Worm (Caenorhabditis elegans) whole organism, L4/young adult: Measurements from ENCODE around the gene B0001.3.
"Not testable (repeated sequence)": the region's sequence is repeated elsewhere in the genome, so short reads cannot be mapped to it uniquely, and the experiment has no call there.

Experiments
- W03F9.2 ChIP-seq: fragments of 150-350 bp; optimal IDR thresholded peaks from 2 replicates; lab custom pipeline; 2014; ENCODE audit warnings: missing biosample characterization, missing genetic modification characterization
- dao-5 ChIP-seq: sonication (generic microtip); optimal IDR thresholded peaks from 2 replicates; lab custom pipeline; 2016; ENCODE audit warnings: missing genotype, missing genetic modification characterization, moderate library complexity, missing compliant biosample characterization
- him-1 ChIP-seq: sonication (generic microtip); optimal IDR thresholded peaks from 2 replicates; lab custom pipeline; 2016; ENCODE audit warnings: missing genotype, missing genetic modification reagents, missing genetic modification characterization, missing compliant biosample characterization

The B0001.3 gene

DNA sequence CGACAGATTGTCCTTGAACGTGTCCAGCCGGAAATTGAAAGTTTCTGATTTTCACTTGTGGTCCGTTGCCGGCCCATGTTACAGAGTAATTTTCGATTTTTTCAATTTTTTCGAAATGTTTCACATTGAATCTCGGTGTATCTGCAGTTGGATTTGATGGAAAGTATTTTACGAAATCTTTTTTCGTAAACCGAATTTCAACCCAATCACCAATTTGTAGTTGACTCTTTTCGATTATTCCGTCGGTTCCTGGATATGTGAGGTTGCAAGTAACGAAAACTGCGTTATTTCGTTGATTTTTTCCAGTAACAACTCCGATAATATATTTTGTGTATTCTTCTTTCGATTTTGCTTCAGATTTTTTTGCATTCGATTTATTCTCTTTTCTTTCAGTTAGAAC lies 4.1 kb upstream of the B0001.3 start:
- TF ChIP-seq him-1 (no peak), dao-5 (tag; lab: Kevin White, UChicago) (no peak), W03F9.2 (tag; lab: Kevin White, UChicago) (no peak)

DNA sequence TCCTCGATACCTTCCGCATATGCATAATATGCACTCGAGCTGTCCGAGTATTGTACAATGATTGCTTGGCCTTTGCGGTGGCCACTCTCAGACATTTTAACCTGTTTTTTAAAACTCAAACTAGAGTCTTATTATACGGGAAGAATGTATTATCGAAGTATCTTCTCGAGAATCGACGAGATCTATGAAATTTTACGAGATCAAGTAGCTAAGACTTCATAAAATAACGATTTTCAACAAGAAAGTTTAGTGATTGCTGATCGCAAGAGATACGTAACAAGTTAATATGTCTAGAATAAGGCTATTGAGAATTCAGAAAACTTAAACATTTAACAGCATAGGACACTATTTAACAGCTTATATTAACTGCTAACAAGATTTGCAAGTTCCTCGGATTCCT lies 2.3 kb downstream of the B0001.3 start, which contains the start of gene B0001.5:
TSS of gene B0001.5 (minus strand) at position 101 of the 400 bp plus-strand sequence.
- TF ChIP-seq W03F9.2 (tag; lab: Kevin White, UChicago) = no peak
- no peak for TF ChIP-seq dao-5 (tag; lab: Kevin White, UChicago)
- no peak for TF ChIP-seq him-1

DNA sequence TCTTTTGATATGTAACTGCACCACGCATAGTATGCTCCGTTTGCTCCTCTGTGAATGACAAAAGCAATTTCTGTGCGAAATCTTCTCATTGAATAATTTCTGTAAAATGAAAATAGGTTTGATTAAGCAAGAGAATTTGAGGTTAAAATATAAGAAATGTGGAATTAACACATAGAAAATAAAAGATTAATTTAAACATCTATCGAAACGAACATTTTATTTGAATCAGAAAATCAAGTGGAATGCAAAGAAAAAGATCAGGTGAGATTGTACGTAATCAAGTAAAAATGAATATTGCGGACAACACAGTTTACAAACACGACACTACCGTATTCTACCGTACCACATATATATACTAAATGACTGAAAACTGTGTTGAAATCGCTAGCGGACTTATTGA lies 4.6 kb downstream of the B0001.3 start, which contains the start of gene B0001.8:
TSS of gene B0001.8 (minus strand) at position 101 of the 400 bp plus-strand sequence.
- TF ChIP-seq dao-5 (tag; lab: Kevin White, UChicago) (no peak), him-1 (no peak), W03F9.2 (tag; lab: Kevin White, UChicago) (no peak)

DNA sequence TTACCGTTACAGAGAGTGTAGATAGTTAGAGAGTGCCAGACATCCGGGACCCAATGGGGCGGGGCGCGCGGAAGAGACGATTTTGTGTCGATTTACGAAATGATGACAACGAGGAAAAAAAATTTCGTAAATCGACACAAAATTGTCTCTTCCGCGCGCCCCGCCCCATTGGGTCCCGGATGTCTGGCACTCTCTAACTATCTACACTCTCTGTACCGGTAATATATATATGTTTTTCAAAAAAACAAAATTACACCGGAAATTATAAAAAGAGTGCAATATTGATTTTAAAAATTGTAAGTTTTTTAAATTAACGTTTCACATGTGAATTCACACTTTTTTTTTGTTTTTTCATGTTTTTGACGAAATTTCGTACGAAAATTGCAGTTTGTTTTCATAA lies 7.4 kb downstream of the B0001.3 start, which contains the start of gene B0001.4:
TSS of gene B0001.4 (minus strand) at position 101 of the 400 bp plus-strand sequence.
- TF ChIP-seq dao-5 (tag; lab: Kevin White, UChicago); W03F9.2 (tag; lab: Kevin White, UChicago); him-1: not testable (repeated sequence)

DNA sequence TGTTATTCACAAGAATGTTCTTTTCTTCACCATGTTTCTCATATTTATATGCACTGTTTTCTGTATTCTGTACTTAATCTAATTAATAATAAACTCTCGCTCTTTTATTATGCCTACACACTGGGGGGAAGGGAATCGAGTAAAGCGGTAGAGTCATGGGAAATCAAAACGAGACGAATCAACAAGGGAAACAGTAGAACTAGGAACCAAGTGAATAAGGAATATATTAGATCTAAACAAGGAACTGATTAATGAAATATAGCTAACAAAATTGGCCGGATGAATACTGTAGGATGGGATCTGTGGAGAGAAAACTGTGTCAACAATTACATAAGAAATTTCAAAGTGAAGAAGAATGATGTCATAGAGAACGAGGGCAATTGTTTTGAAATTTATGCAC lies 10.5 kb downstream of the B0001.3 start:
- TF ChIP-seq dao-5 (tag; lab: Kevin White, UChicago) (no peak), him-1 (no peak), W03F9.2 (tag; lab: Kevin White, UChicago) (no peak)

DNA sequence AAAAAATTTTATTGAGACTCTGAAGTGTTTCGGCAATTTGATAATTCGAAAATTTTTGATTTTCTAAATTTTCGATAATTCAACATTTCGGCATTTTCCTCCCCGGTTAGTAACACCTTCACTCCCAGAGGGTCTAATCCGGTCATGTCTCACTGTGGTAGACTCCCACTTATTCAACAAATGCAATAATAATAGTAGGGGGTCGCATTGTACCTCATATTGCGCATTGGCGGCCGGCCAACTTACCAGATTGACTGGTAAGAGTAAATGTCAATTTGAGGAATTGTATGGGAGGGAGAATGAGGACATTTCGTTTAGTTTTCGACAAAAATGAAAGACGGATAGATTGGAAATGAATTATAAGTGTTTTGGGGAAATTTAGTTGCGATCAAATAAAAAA lies 11.8 kb downstream of the B0001.3 start:
- no peak for TF ChIP-seq dao-5 (tag; lab: Kevin White, UChicago)
- TF ChIP-seq him-1 = no peak
- TF ChIP-seq W03F9.2 (tag; lab: Kevin White, UChicago) = no peak

DNA sequence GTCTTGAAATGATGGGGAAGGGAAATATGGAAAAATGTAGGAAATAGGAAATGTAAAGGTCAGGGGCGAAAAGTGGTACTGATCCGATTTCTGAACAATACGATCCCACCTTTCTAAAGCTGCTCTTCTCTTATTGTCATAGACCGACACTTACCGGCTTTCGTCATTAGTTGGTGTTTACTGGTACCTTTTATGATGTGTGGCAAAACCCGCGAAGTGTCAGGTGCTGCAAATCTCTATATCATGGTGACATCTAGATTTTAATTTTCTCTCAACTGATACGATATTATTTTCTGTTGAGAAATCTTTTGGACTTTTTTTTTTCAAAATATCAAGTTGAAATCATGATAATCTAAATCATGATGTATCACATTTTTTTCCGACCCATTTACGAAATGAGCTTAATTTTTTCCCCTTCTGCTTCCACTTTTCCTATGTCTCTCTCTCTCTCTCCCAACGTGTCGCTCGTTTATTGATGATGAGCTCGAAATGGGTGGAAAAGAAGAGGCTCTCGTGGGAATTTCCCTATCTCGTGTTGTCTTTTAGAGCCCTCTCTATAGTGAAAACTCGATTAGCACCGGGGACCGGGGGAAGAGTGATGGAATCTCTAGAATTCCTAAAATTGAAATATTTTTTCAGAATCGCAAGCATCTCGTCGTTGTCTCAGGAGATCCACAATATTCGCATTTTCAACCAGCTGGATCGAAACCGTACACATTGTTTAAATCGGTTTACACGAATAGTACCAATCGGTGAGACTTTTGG lies 14.0 kb downstream of the B0001.3 start:
- TF ChIP-seq W03F9.2 (tag; lab: Kevin White, UChicago) = no peak
- TF ChIP-seq dao-5 (tag; lab: Kevin White, UChicago) = no peak
- TF ChIP-seq him-1 = no peak

DNA sequence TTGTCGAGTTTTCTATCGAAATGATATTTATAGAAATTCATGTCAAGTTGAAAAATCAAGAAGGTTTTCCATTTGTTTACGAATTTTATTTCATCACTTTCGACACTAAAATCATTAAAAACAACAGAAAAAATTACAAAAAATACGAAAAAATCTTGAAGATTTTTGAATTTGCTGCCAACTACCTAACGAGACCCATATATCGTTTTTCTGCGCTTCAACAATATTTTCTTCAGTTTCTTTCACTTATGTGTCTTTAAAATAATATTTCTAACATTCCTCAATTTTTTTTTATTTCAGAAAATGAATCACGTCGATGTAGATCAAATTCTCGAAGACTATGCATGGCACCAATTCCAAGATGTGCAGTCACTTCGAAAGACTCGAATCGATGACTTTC lies 16.3 kb downstream of the B0001.3 start, which contains the start of gene lin-24:
TSS of gene lin-24 (plus strand) at position 301 of the 400 bp plus-strand sequence.
- TF ChIP-seq him-1 = no peak
- TF ChIP-seq dao-5 (tag; lab: Kevin White, UChicago) = no peak
- TF ChIP-seq W03F9.2 (tag; lab: Kevin White, UChicago) = no peak

DNA sequence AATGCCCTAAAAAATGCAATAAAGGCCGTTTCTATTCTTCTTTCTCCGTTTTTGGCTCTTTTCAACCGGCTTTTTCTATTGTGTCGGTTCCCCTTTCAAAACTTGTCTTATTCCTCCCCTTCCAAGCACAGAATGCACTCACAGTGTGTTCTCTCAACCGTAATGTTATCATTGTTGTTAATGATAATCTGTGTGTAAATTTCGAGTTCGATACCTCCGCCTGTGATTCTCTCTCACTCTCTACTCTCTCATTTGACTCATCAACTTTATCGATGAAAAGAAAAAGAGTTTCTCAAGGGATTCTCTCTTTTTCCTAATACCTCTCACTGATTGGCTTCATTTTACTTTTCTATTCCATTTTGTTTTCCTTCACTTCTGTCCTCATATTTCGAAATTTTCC lies 16.8 kb downstream of the B0001.3 start:
- no peak for TF ChIP-seq W03F9.2 (tag; lab: Kevin White, UChicago)

DNA sequence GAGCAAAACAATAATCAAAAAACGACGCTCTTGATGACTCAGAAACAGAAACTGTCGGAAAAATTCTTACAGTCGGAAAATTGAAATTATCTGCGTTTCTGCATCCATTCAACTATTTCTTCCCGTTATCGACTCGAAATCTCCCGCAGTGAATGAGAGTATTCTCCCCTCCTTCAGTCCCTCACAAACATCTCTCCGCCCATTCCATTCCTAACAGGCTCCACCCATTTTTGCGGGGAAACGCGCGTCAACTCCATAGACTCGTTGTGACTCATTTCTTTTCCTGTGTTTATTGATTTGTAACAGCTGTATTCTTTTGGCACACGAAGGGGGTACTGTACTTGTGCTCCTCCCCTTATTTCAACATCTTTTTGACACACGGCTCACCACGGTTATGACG lies 17.7 kb downstream of the B0001.3 start:
- TF ChIP-seq W03F9.2 (tag; lab: Kevin White, UChicago) (no peak), dao-5 (tag; lab: Kevin White, UChicago) (no peak), him-1 (no peak)

DNA sequence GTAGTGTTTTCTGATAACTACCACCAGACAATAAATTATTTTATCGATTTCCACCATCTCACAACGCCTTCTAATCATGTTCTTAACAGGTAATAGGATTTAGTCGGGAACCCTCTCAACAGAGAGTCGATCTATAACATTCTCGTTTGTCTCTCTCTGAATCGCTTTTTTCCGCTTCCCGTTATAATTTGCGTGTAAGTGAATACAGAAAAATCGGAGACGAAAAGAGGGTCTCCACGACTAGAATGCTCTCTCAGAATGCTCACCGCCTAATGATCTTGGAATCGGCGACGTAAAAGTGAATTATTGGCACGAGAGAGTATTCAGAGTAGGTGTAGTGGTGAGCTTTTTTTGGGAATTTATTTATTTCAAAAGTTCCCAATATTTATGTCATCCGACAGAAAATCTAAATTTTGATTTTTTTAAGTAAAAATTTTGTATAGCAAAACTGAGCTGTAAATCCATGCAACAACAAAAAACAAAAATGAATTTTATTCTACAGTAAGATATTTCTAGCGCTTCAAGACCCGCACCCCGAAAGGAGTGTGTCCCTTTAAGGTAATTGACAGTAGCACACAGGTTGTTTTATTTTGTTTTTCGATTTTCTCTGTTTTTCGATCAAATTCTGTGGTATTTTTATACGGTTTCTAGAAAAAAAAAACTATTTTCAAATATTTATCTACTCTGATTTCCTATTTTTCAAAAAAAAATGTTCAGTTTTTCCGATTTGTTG lies 18.6 kb downstream of the B0001.3 start:
- TF ChIP-seq W03F9.2 (tag; lab: Kevin White, UChicago) = no peak
- no peak for TF ChIP-seq him-1
- TF ChIP-seq dao-5 (tag; lab: Kevin White, UChicago) = no peak

DNA sequence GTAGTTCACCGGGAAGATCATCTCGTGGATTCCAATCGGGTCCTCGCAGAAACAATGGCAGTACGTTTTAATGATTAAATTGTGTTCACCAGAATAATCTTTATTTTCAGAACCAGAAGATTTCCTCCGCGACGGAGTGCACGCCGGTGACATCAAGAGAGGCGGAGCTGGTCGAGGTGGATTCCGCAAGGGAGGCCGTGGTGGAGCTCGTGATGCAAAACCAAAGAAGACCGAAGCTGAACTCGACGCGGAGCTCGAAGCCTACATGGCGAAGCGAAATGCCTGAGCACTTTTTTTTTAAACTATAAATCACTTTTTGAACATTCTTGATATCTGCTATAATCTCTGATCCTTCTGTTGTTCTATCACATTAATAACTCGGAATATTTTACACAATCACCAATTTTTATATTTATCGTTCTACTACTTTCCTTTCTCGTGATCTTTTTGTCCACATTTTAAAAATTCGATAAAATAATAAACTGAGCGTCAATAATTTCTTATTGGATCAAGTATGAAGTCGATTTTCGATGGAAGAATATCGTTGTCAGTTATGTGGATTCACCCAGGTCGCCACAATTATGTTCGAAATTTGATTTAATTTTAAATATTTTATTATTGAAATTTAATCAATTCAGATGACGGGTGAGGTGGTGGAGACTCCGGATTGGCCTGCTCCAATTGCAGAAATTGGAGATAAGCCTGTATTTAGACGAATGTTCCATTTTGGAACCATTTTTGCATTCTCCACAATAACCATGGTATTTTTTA lies 21.0 kb downstream of the B0001.3 start, which contains the start of gene dhhc-6:
TSS of gene dhhc-6 (plus strand) at position 639 of the 771 bp plus-strand sequence.
- no peak for TF ChIP-seq dao-5 (tag; lab: Kevin White, UChicago)
- no peak for TF ChIP-seq him-1
- TF ChIP-seq W03F9.2 (tag; lab: Kevin White, UChicago) = no peak
